Worm (Caenorhabditis elegans) whole organism, L4 larva: Measurements from ENCODE around the gene gst-1.

Experiments used
- D1046.2 ChIP-seq: fragments of 200-800 bp; sonication (Bioruptor generic); IDR thresholded peaks from 2 replicates; pipeline ENCODE4 v1.3.6; 2022; ENCODE audit warnings: missing genetic modification characterization, missing compliant biosample characterization
- F44E2.7 ChIP-seq: fragments of 200-800 bp; sonication (Bioruptor generic); IDR thresholded peaks from 2 replicates; pipeline ENCODE4 v2.1.2; 2022; ENCODE audit warnings: missing genetic modification characterization, missing compliant biosample characterization
- F49E8.2 ChIP-seq: sonication (generic microtip); optimal IDR thresholded peaks from 2 replicates; lab custom pipeline; 2016; ENCODE audit warnings: missing compliant biosample characterization, mild to moderate bottlenecking, missing genetic modification characterization, borderline replicate concordance
- T20F7.1 ChIP-seq: fragments of 200-800 bp; sonication (Bioruptor generic); optimal IDR thresholded peaks from 2 replicates; lab custom pipeline; 2018; ENCODE audit warnings: mild to moderate bottlenecking, missing genetic modification characterization, missing compliant biosample characterization
- Y105C5A.15 ChIP-seq: fragments of 200-800 bp; sonication (Bioruptor generic); IDR thresholded peaks from 2 replicates; pipeline ENCODE4 v1.3.6; 2022; ENCODE audit warnings: missing genetic modification characterization, missing compliant biosample characterization
- Y48G9A.11 ChIP-seq: fragments of 200-800 bp; sonication (Bioruptor generic); IDR thresholded peaks from 2 replicates; pipeline ENCODE4 v1.3.6; 2022; ENCODE audit warnings: missing genetic modification reagents, missing genetic modification characterization, missing compliant biosample characterization
- Y5F2A.4 ChIP-seq: fragments of 200-800 bp; sonication (Bioruptor generic); optimal IDR thresholded peaks from 2 replicates; lab custom pipeline; 2018; ENCODE audit warnings: mild to moderate bottlenecking, missing genetic modification characterization, missing compliant biosample characterization
- Y75B8A.6 ChIP-seq: fragments of 200-800 bp; sonication (Bioruptor generic); IDR thresholded peaks from 2 replicates; pipeline ENCODE4 v1.3.6; 2022; ENCODE audit warnings: missing genetic modification reagents, missing genetic modification characterization, missing compliant biosample characterization
- aha-1 ChIP-seq: fragments of 150-350 bp; peaks from one replicate; lab custom pipeline; 2014; ENCODE audit warnings: missing biosample characterization, missing genetic modification characterization
- ceh-20 ChIP-seq: fragments of 200-800 bp; sonication (Bioruptor generic); IDR thresholded peaks from 2 replicates; pipeline ENCODE4 v1.3.6; 2022; ENCODE audit warnings: missing genetic modification reagents, missing genetic modification characterization, missing compliant biosample characterization
- ceh-28 ChIP-seq: fragments of 150-350 bp; optimal IDR thresholded peaks from 2 replicates; lab custom pipeline; 2014; ENCODE audit warnings: missing biosample characterization, missing genetic modification reagents, missing genetic modification characterization
- ceh-32 ChIP-seq: sonication (generic microtip); optimal IDR thresholded peaks from 2 replicates; lab custom pipeline; 2016; ENCODE audit warnings: mild to moderate bottlenecking, missing genetic modification characterization, missing compliant biosample characterization; ENCODE audit not compliant: poor library complexity
- ceh-62 ChIP-seq: sonication (generic microtip); optimal IDR thresholded peaks from 2 replicates; lab custom pipeline; 2017; ENCODE audit warnings: missing biosample characterization, missing genetic modification characterization
- ctbp-1 ChIP-seq: fragments of 200-800 bp; sonication (Bioruptor generic); IDR thresholded peaks from 2 replicates; pipeline ENCODE4 v1.3.6; 2022; ENCODE audit warnings: missing genetic modification reagents, missing genetic modification characterization, missing compliant biosample characterization
- daf-12 ChIP-seq: fragments of 150-350 bp; optimal IDR thresholded peaks from 2 replicates; lab custom pipeline; 2014; ENCODE audit warnings: missing biosample characterization, missing genetic modification reagents, missing genetic modification characterization
- daf-19 ChIP-seq: fragments of 200-800 bp; sonication (Bioruptor generic); conservative IDR thresholded peaks from 2 replicates; pipeline ENCODE4 v1.3.6; 2022; ENCODE audit warnings: missing genetic modification characterization, missing compliant biosample characterization
- dve-1 ChIP-seq: sonication (generic microtip); optimal IDR thresholded peaks from 2 replicates; lab custom pipeline; 2017; ENCODE audit warnings: antibody characterized with exemption, mild to moderate bottlenecking, missing genetic modification characterization, missing compliant biosample characterization; ENCODE audit not compliant: insufficient read depth
- egl-27 ChIP-seq: sonication (generic microtip); optimal IDR thresholded peaks from 3 replicates; lab custom pipeline; 2017; ENCODE audit warnings: missing biosample characterization, missing genetic modification reagents, missing genetic modification characterization
- fkh-10 ChIP-seq: fragments of 150-350 bp; optimal IDR thresholded peaks from 2 replicates; lab custom pipeline; 2014; ENCODE audit warnings: missing biosample characterization, missing genetic modification reagents, missing genetic modification characterization
- hmg-1.1 ChIP-seq: fragments of 200-800 bp; sonication (Bioruptor generic); IDR thresholded peaks from 2 replicates; pipeline ENCODE4 v1.3.6; 2022; ENCODE audit warnings: missing genetic modification reagents, missing genetic modification characterization, missing compliant biosample characterization
- jun-1 ChIP-seq: fragments of 150-350 bp; optimal IDR thresholded peaks from 2 replicates; lab custom pipeline; 2014; ENCODE audit warnings: missing biosample characterization, missing genetic modification reagents, missing genetic modification characterization
- lin-1 ChIP-seq: fragments of 200-800 bp; sonication (Bioruptor generic); IDR thresholded peaks from 2 replicates; pipeline ENCODE4 v1.3.6; 2022; ENCODE audit warnings: missing genetic modification reagents, missing genetic modification characterization, missing compliant biosample characterization
- lin-13 ChIP-seq: fragments of 150-350 bp; optimal IDR thresholded peaks from 2 replicates; lab custom pipeline; 2014; ENCODE audit warnings: missing biosample characterization, missing genetic modification reagents, missing genetic modification characterization
- nhr-10 ChIP-seq: fragments of 150-350 bp; optimal IDR thresholded peaks from 2 replicates; lab custom pipeline; 2014; ENCODE audit warnings: missing biosample characterization, missing genetic modification characterization
- nhr-102 ChIP-seq: sonication (generic microtip); optimal IDR thresholded peaks from 2 replicates; lab custom pipeline; 2016; ENCODE audit warnings: mild to moderate bottlenecking, missing genetic modification characterization, moderate library complexity, missing compliant biosample characterization
- nhr-11 ChIP-seq: fragments of 150-350 bp; optimal IDR thresholded peaks from 2 replicates; lab custom pipeline; 2014; ENCODE audit warnings: missing biosample characterization, missing genetic modification characterization
- nhr-111 ChIP-seq: fragments of 200-800 bp; sonication (Bioruptor generic); optimal IDR thresholded peaks from 2 replicates; lab custom pipeline; 2018; ENCODE audit warnings: mild to moderate bottlenecking, missing genetic modification characterization, missing compliant biosample characterization
- nhr-28 ChIP-seq: fragments of 150-350 bp; optimal IDR thresholded peaks from 2 replicates; lab custom pipeline; 2014; ENCODE audit warnings: missing biosample characterization, missing genetic modification characterization
- nhr-42 ChIP-seq: fragments of 200-800 bp; sonication (Bioruptor generic); IDR thresholded peaks from 2 replicates; pipeline ENCODE4 v1.3.6; 2022; ENCODE audit warnings: missing genetic modification characterization, missing compliant biosample characterization
- nhr-48 ChIP-seq: sonication (generic microtip); optimal IDR thresholded peaks from 2 replicates; lab custom pipeline; 2016; ENCODE audit warnings: mild to moderate bottlenecking, missing genetic modification characterization, missing compliant biosample characterization
- nhr-6 ChIP-seq: fragments of 150-350 bp; optimal IDR thresholded peaks from 2 replicates; lab custom pipeline; 2014; ENCODE audit warnings: missing biosample characterization, missing genetic modification characterization
- nhr-76 ChIP-seq: fragments of 150-350 bp; optimal IDR thresholded peaks from 2 replicates; lab custom pipeline; 2014; ENCODE audit warnings: missing biosample characterization, missing genetic modification characterization
- php-3 ChIP-seq: fragments of 200-800 bp; sonication (Bioruptor generic); IDR thresholded peaks from 2 replicates; pipeline ENCODE4 v1.3.6; 2022; ENCODE audit warnings: missing genetic modification reagents, missing genetic modification characterization, missing compliant biosample characterization
- rbr-2 ChIP-seq: sonication (generic microtip); optimal IDR thresholded peaks from 2 replicates; lab custom pipeline; 2016; ENCODE audit warnings: missing genotype, missing genetic modification characterization, missing compliant biosample characterization
- saeg-2 ChIP-seq: fragments of 200-800 bp; sonication (Bioruptor generic); IDR thresholded peaks from 2 replicates; pipeline ENCODE4 v1.3.6; 2022; ENCODE audit warnings: missing genetic modification reagents, missing genetic modification characterization, missing compliant biosample characterization
- skn-1 ChIP-seq: fragments of 150-350 bp; optimal IDR thresholded peaks from 2 replicates; lab custom pipeline; 2014; ENCODE audit warnings: missing biosample characterization, missing genetic modification characterization
- snpc-1.2 ChIP-seq: fragments of 200-800 bp; sonication (Bioruptor generic); IDR thresholded peaks from 2 replicates; pipeline ENCODE4 v1.3.6; 2022; ENCODE audit warnings: missing genetic modification reagents, missing genetic modification characterization, missing compliant biosample characterization
- snpc-4 ChIP-seq: fragments of 150-350 bp; optimal IDR thresholded peaks from 2 replicates; lab custom pipeline; 2014; ENCODE audit warnings: missing biosample characterization, missing genetic modification characterization
- tag-97 ChIP-seq: fragments of 200-800 bp; sonication (Bioruptor generic); IDR thresholded peaks from 2 replicates; pipeline ENCODE4 v1.3.6; 2022; ENCODE audit warnings: missing genetic modification characterization, missing compliant biosample characterization
- tra-1 ChIP-seq: fragments of 200-800 bp; sonication (Bioruptor generic); IDR thresholded peaks from 2 replicates; pipeline ENCODE4 v1.3.6; 2022; ENCODE audit warnings: missing genetic modification reagents, missing genetic modification characterization, missing compliant biosample characterization
- unc-62 ChIP-seq, 3 experiments: fragments of 150-350 bp in 1 of 3; sonication (generic microtip); optimal IDR thresholded peaks in 2 of 3; peaks in 1 of 3; 1 replicate in 1 of 3; 2 replicates in 2 of 3; lab custom pipeline; 2014 to 2017; ENCODE audit warnings: missing biosample characterization in 3 of 3, missing genetic modification characterization in 3 of 3, missing genetic modification reagents in 3 of 3, missing genotype in 1 of 3
- vab-7 ChIP-seq: fragments of 200-800 bp; sonication (Bioruptor generic); IDR thresholded peaks from 2 replicates; pipeline ENCODE4 v1.3.6; 2022; ENCODE audit warnings: missing genetic modification reagents, missing genetic modification characterization, missing compliant biosample characterization
- zag-1 ChIP-seq: fragments of 150-350 bp; optimal IDR thresholded peaks from 2 replicates; lab custom pipeline; 2014; ENCODE audit warnings: missing biosample characterization, missing genetic modification characterization
- zfp-2 ChIP-seq: sonication (generic microtip); optimal IDR thresholded peaks from 2 replicates; lab custom pipeline; 2016; ENCODE audit warnings: mild to moderate bottlenecking, missing genetic modification characterization, missing compliant biosample characterization
- zfp-3 ChIP-seq: fragments of 200-800 bp; sonication (Bioruptor generic); conservative IDR thresholded peaks from 2 replicates; pipeline ENCODE4 v1.3.6; 2022; ENCODE audit warnings: missing genetic modification reagents, missing genetic modification characterization, missing compliant biosample characterization

Gene gst-1

ce11 chrIII:9052371-9052978, 6.7 kb upstream of the gst-1 start (continued):
- peak; percentile 4 for TF ChIP-seq dve-1 (tag; lab: Kevin White, UChicago)
- no peak for TF ChIP-seq Y5F2A.4 (GFP tag; lab: Kevin White, UChicago)
- TF ChIP-seq jun-1 (tag; lab: Kevin White, UChicago): no peak
- peak; percentile 37 for TF ChIP-seq lin-13 (GFP tag; lab: Kevin White, UChicago)
- no peak for TF ChIP-seq egl-27 (tag; lab: Kevin White, UChicago)
- TF ChIP-seq D1046.2 (GFP tag; lab: Robert Waterston, UW): peak; percentile 73
- 0 out of 2 replicates have a peak, but pooled peaks have one; percentile 24 for TF ChIP-seq tra-1
- TF ChIP-seq hmg-1.1 (GFP tag; lab: Robert Waterston, UW): peak; percentile 82

- TF ChIP-seq ctbp-1 (GFP tag; lab: Robert Waterston, UW) (0 out of 2 replicates have a peak, but pooled peaks have one; percentile 28), vab-7 (GFP tag; lab: Robert Waterston, UW) (no peak), saeg-2 (GFP tag; lab: Robert Waterston, UW) (0 out of 2 replicates have a peak, but pooled peaks have one; percentile 56), zfp-3 (GFP tag; lab: Robert Waterston, UW) (no peak)
Measured at ce11 chrIII:9053263-9053662, 5.9 kb upstream of the gst-1 start.

ce11 chrIII:9053740-9054252, 5.3 kb upstream of the gst-1 start, which contains the start of gene R107.5:
TSS of gene R107.5 (minus strand) at chrIII:9053790.
- no peak for TF ChIP-seq skn-1 (tag; lab: Kevin White, UChicago)
- 0 out of 2 replicates have a peak, but pooled peaks have one; percentile 66 for TF ChIP-seq Y105C5A.15 (GFP tag; lab: Robert Waterston, UW)
- TF ChIP-seq tag-97 (GFP tag; lab: Robert Waterston, UW): 0 out of 2 replicates have a peak, but pooled peaks have one; percentile 38
- no peak for TF ChIP-seq snpc-4 (tag; lab: Kevin White, UChicago)
- no peak for TF ChIP-seq egl-27 (tag; lab: Kevin White, UChicago)
- TF ChIP-seq zag-1 (tag; lab: Kevin White, UChicago): no peak
- no peak for TF ChIP-seq fkh-10
- TF ChIP-seq rbr-2 (tag; lab: Kevin White, UChicago): peak; percentile 95
- peak; percentile 94 for TF ChIP-seq dve-1 (tag; lab: Kevin White, UChicago)
- peak; percentile 99 for TF ChIP-seq ceh-20 (GFP tag; lab: Robert Waterston, UW)
- peak in 1 of 2 experiments; percentile 84 for TF ChIP-seq unc-62 (GFP tag; optimal IDR thresholded peaks at IDR 0.05 in 1 of 2; lab: Kevin White, UChicago)
- peak; percentile 12 for TF ChIP-seq unc-62 (tag; optimal IDR thresholded peaks at IDR 0.05; lab: Kevin White, UChicago)
- TF ChIP-seq nhr-10 (tag; lab: Kevin White, UChicago): peak; percentile 88
- peak; percentile 3 for TF ChIP-seq ceh-32 (tag; lab: Kevin White, UChicago)
- TF ChIP-seq nhr-11: peak; percentile 93
- TF ChIP-seq F44E2.7 (GFP tag; lab: Robert Waterston, UW): 0 out of 2 replicates have a peak, but pooled peaks have one; percentile 8
- peak; percentile 82 for TF ChIP-seq Y48G9A.11 (GFP tag; lab: Robert Waterston, UW)
- TF ChIP-seq daf-19 (GFP tag; lab: Robert Waterston, UW): peak; percentile 90
- TF ChIP-seq zfp-2 (tag; lab: Kevin White, UChicago): peak; percentile 72
- TF ChIP-seq vab-7 (GFP tag; lab: Robert Waterston, UW): peak; percentile 87
- TF ChIP-seq T20F7.1: peak; percentile 82
- peak; percentile 71 for TF ChIP-seq nhr-76 (tag; lab: Kevin White, UChicago)
- TF ChIP-seq hmg-1.1 (GFP tag; lab: Robert Waterston, UW): peak; percentile 93
- TF ChIP-seq aha-1: peak; percentile 99
- peak; percentile 92 for TF ChIP-seq php-3 (GFP tag; lab: Robert Waterston, UW)
- TF ChIP-seq nhr-42 (GFP tag; lab: Robert Waterston, UW): peak; percentile 89; the same call in 1 of the 2 replicates
- TF ChIP-seq nhr-111 (GFP tag; lab: Kevin White, UChicago): peak; percentile 97
- peak; percentile 83 for TF ChIP-seq snpc-1.2 (GFP tag; lab: Robert Waterston, UW)
- TF ChIP-seq lin-1 (GFP tag; lab: Robert Waterston, UW): peak; percentile 92
- TF ChIP-seq F49E8.2 (tag; lab: Kevin White, UChicago): no peak
- TF ChIP-seq Y75B8A.6: peak; percentile 92
- peak; percentile 94 for TF ChIP-seq nhr-102 (tag; lab: Kevin White, UChicago)
- TF ChIP-seq nhr-28: peak; percentile 75
- peak; percentile 71 for TF ChIP-seq nhr-6 (tag; lab: Kevin White, UChicago)
- peak; percentile 84 for TF ChIP-seq jun-1 (tag; lab: Kevin White, UChicago)
- no peak for TF ChIP-seq ceh-62 (tag; lab: Kevin White, UChicago)
- peak; percentile 94 for TF ChIP-seq nhr-48
- no peak for TF ChIP-seq ceh-28 (tag; lab: Kevin White, UChicago)
- no peak for TF ChIP-seq daf-12 (tag; lab: Kevin White, UChicago)
